Fruit fly (Drosophila melanogaster): ENCODE measurements around the gene CG16956.

The CG16956 gene

dm6 chr2L:13414525-13415481 is at the start of gene CG16956, which contains the start of the genes CG42784 and CG43850:
Gene CG16956 (minus strand): TSS chr2L:13414575.
Gene CG42784 (plus strand): TSS chr2L:13415431.
Gene CG43850 (plus strand): TSS chr2L:13415431.
- peak; percentile 27 for TF ChIP-seq CG6808 (GFP tag; optimal IDR thresholded peaks at IDR 0.05)
- no peak for TF ChIP-seq CG11762 (GFP tag; optimal IDR thresholded peaks at IDR 0.05; ENCODE audit: insufficient read depth)
- no peak for TF ChIP-seq Hr39 (GFP tag; optimal IDR thresholded peaks at IDR 0.05)
- TF ChIP-seq Eip75B (GFP tag; optimal IDR thresholded peaks at IDR 0.05) = peak; percentile 7
- peak; percentile 57 for TF ChIP-seq Eip78C (GFP tag)
- peak; percentile 17 for TF ChIP-seq achi (GFP tag; optimal IDR thresholded peaks at IDR 0.05)
- TF ChIP-seq salr (GFP tag; optimal IDR thresholded peaks at IDR 0.05) = peak in 1 of 2 experiments; percentile 14
- TF ChIP-seq CG34406 (GFP tag; optimal IDR thresholded peaks at IDR 0.05) = peak; percentile 2
- no peak for TF ChIP-seq Hr38 (GFP tag; optimal IDR thresholded peaks at IDR 0.05)
- peak; percentile 10 for TF ChIP-seq fd59A (GFP tag; optimal IDR thresholded peaks at IDR 0.05)
- no peak for TF ChIP-seq fd85E (GFP tag; optimal IDR thresholded peaks at IDR 0.05)
- peak; percentile 15 for TF ChIP-seq svp (GFP tag)
- TF ChIP-seq CG1621 (tag; optimal IDR thresholded peaks at IDR 0.05) = no peak
- peak in 1 of 2 experiments; percentile 34 for TF ChIP-seq ss (GFP tag; optimal IDR thresholded peaks at IDR 0.05)
- TF ChIP-seq CG3032 (tag; optimal IDR thresholded peaks at IDR 0.05) = no peak
- no peak for TF ChIP-seq CG32006 (GFP tag; optimal IDR thresholded peaks at IDR 0.05)

- TF ChIP-seq fd59A (GFP tag; optimal IDR thresholded peaks at IDR 0.05) (no peak), CG3919 (GFP tag; optimal IDR thresholded peaks at IDR 0.05) (peak; percentile 45), Hr39 (GFP tag; optimal IDR thresholded peaks at IDR 0.05) (peak; percentile 38), lz (GFP tag; optimal IDR thresholded peaks at IDR 0.05) (peak; percentile 41), eg (GFP tag; IDR thresholded peaks at IDR 0.05) (no peak), CG11902 (GFP tag; optimal IDR thresholded peaks at IDR 0.05) (peak; percentile 18), Ets96B (tag; optimal IDR thresholded peaks at IDR 0.05) (peak; percentile 55), CG9139 (GFP tag; optimal IDR thresholded peaks at IDR 0.05) (no peak), Hr4 (GFP tag; optimal IDR thresholded peaks at IDR 0.05) (peak; percentile 53), CG10631 (GFP tag; optimal IDR thresholded peaks at IDR 0.05) (peak; percentile 38), acj6 (GFP tag; optimal IDR thresholded peaks at IDR 0.05) (peak; percentile 49), CG4318 (GFP tag; optimal IDR thresholded peaks at IDR 0.05) (peak; percentile 20), svp (GFP tag) (no peak), vri (GFP tag; optimal IDR thresholded peaks at IDR 0.05) (no peak), CG11294 (GFP tag; IDR thresholded peaks at IDR 0.05) (no peak), CG31627 (GFP tag; optimal IDR thresholded peaks at IDR 0.05) (peak; percentile 19), dac (GFP tag; optimal IDR thresholded peaks at IDR 0.05) (no peak), Eip93F (GFP tag; optimal IDR thresholded peaks at IDR 0.05) (no peak), Sox15 (GFP tag; optimal IDR thresholded peaks at IDR 0.05) (peak; percentile 13), Eip75B (GFP tag; optimal IDR thresholded peaks at IDR 0.05) (peak; percentile 49), Hr38 (GFP tag; optimal IDR thresholded peaks at IDR 0.05) (no peak), CG6854 (GFP tag; optimal IDR thresholded peaks at IDR 0.05) (no peak), fd85E (GFP tag; optimal IDR thresholded peaks at IDR 0.05) (no peak), Sox102F (GFP tag; optimal IDR thresholded peaks at IDR 0.05) (peak; percentile 41), CG6792 (GFP tag; optimal IDR thresholded peaks at IDR 0.05) (peak; percentile 22), CG8119 (GFP tag; IDR thresholded peaks at IDR 0.05) (0 out of 3 replicates have a peak, but pooled peaks have one; percentile 37), CG8319 (GFP tag; optimal IDR thresholded peaks at IDR 0.05) (no peak), spab (GFP tag; optimal IDR thresholded peaks at IDR 0.05) (peak; percentile 47), pdm3 (GFP tag; optimal IDR thresholded peaks at IDR 0.05) (peak; percentile 43), CG32006 (GFP tag; optimal IDR thresholded peaks at IDR 0.05) (peak; percentile 61), topi (GFP tag; optimal IDR thresholded peaks at IDR 0.05) (peak; percentile 54), CG3032 (tag; optimal IDR thresholded peaks at IDR 0.05) (peak; percentile 55), achi (GFP tag; optimal IDR thresholded peaks at IDR 0.05) (peak; percentile 48), esn (GFP tag; optimal IDR thresholded peaks at IDR 0.05) (no peak), CG10669 (GFP tag; optimal IDR thresholded peaks at IDR 0.05) (peak; percentile 57), CG11762 (GFP tag; optimal IDR thresholded peaks at IDR 0.05; ENCODE audit: insufficient read depth) (no peak), Lpt (GFP tag; optimal IDR thresholded peaks at IDR 0.05) (no peak)
Measured at dm6 chr2L:13460911-13461866, 46.8 kb upstream of the CG16956 start, which contains the start of gene CG46308. Gene CG46308 (plus strand): TSS chr2L:13461774.
